Worm (Caenorhabditis elegans): ENCODE results near the gene C14H10.2.

- TF ChIP-seq elt-3 (tag; optimal IDR thresholded peaks at IDR 0.05) (no peak), dpl-1 (GFP tag; optimal IDR thresholded peaks at IDR 0.05) (no peak), fos-1 (tag; optimal IDR thresholded peaks at IDR 0.05) (no peak), lin-13 (GFP tag; optimal IDR thresholded peaks at IDR 0.05) (no peak), unc-62 (GFP tag; optimal IDR thresholded peaks at IDR 0.05) (no peak), aly-2 (tag; optimal IDR thresholded peaks at IDR 0.05) (no peak), nhr-12 (tag; optimal IDR thresholded peaks at IDR 0.05) (no peak), fkh-10 (GFP tag; optimal IDR thresholded peaks at IDR 0.05) (no peak), ces-1 (GFP tag; optimal IDR thresholded peaks at IDR 0.05) (no peak), nhr-77 (tag; optimal IDR thresholded peaks at IDR 0.05) (no peak), ceh-63 (GFP tag; optimal IDR thresholded peaks at IDR 0.05) (no peak), nhr-11 (tag; optimal IDR thresholded peaks at IDR 0.05) (no peak), ceh-82 (tag; optimal IDR thresholded peaks at IDR 0.05) (no peak), aha-1 (tag; optimal IDR thresholded peaks at IDR 0.05) (no peak)
These were observed 15.8 kb downstream of the C14H10.2 start, which contains the start of gene zipt-13 for ce11 chrX:10236844-10237243.
